Fruit fly (Drosophila melanogaster) whole organism, embryonic: ENCODE measurements around the gene CG42553.

Experiments
- C15 ChIP-seq: fragments of 200-800 bp; sonication (Bioruptor generic); IDR thresholded peaks from 3 replicates; pipeline ENCODE4 v1.3.6; 2022; ENCODE audit warnings: missing biosample characterization, missing genetic modification characterization
- CG10321 ChIP-seq: fragments of 200-800 bp; sonication (Bioruptor generic); IDR thresholded peaks from 2 replicates; pipeline ENCODE4 v1.3.6; 2022; ENCODE audit warnings: missing biosample characterization, missing genetic modification characterization
- CG10431 ChIP-seq: fragments of 200-800 bp; sonication (Bioruptor generic); optimal IDR thresholded peaks from 3 replicates; lab custom pipeline; 2018; ENCODE audit warnings: missing biosample characterization, mild to moderate bottlenecking, missing genetic modification characterization
- CG14050 ChIP-seq: fragments of 200-800 bp; sonication (Bioruptor generic); IDR thresholded peaks from 3 replicates; pipeline ENCODE4 v1.3.6; 2022; ENCODE audit warnings: missing biosample characterization, missing genetic modification characterization
- CG15073 ChIP-seq: fragments of 200-800 bp; sonication (Bioruptor generic); optimal IDR thresholded peaks from 2 replicates; lab custom pipeline; 2016; ENCODE audit warnings: missing biosample characterization, missing genetic modification characterization
- CG1529 ChIP-seq: fragments of 200-800 bp; sonication (Bioruptor generic); optimal IDR thresholded peaks from 3 replicates; lab custom pipeline; 2018; ENCODE audit warnings: missing biosample characterization, missing genetic modification characterization
- CG15696 ChIP-seq: fragments of 200-800 bp; sonication (Bioruptor generic); optimal IDR thresholded peaks from 2 replicates; lab custom pipeline; 2019; ENCODE audit warnings: missing biosample characterization, mild to moderate bottlenecking, missing genetic modification characterization, moderate library complexity
- CG1647 ChIP-seq: fragments of 200-800 bp; sonication (Bioruptor generic); optimal IDR thresholded peaks from 3 replicates; lab custom pipeline; 2016; ENCODE audit warnings: missing biosample characterization, missing genetic modification characterization
- CG17802 ChIP-seq: fragments of 200-800 bp; sonication (Bioruptor generic); optimal IDR thresholded peaks from 2 replicates; lab custom pipeline; 2018; ENCODE audit warnings: missing biosample characterization, mild to moderate bottlenecking, missing genetic modification characterization, moderate library complexity
- CG1792 ChIP-seq: fragments of 200-800 bp; sonication (Bioruptor generic); optimal IDR thresholded peaks from 2 replicates; lab custom pipeline; 2016; ENCODE audit warnings: missing biosample characterization, missing genetic modification characterization
- CG18011 ChIP-seq: fragments of 200-800 bp; sonication (Bioruptor generic); optimal IDR thresholded peaks from 2 replicates; lab custom pipeline; 2017; ENCODE audit warnings: missing biosample characterization, missing genetic modification characterization, mild to moderate bottlenecking, moderate library complexity, missing genotype
- CG31441 ChIP-seq: fragments of 200-800 bp; sonication (Bioruptor generic); IDR thresholded peaks from 2 replicates; pipeline ENCODE4 v1.3.6; 2022; ENCODE audit warnings: missing biosample characterization, missing genetic modification characterization
- CG3726 ChIP-seq: fragments of 200-800 bp; sonication (Bioruptor generic); IDR thresholded peaks from 3 replicates; pipeline ENCODE4, ENCODE4 v1.3.6; 2022; ENCODE audit warnings: missing biosample characterization, missing genetic modification characterization
- CG4282 ChIP-seq: fragments of 200-800 bp; sonication (Bioruptor generic); optimal IDR thresholded peaks from 2 replicates; lab custom pipeline; 2016; ENCODE audit warnings: missing biosample characterization, missing genetic modification characterization
- CG4328 ChIP-seq: fragments of 200-800 bp; sonication (Bioruptor generic); optimal IDR thresholded peaks from 3 replicates; lab custom pipeline; 2017; ENCODE audit warnings: missing biosample characterization, missing genetic modification reagents, missing genetic modification characterization
- CoRest ChIP-seq: fragments of 200-800 bp; sonication (Bioruptor generic); optimal IDR thresholded peaks from 3 replicates; lab custom pipeline; 2018; ENCODE audit warnings: missing biosample characterization, mild to moderate bottlenecking, missing genetic modification characterization, moderate library complexity
- Dek ChIP-seq: fragments of 200-800 bp; sonication (Bioruptor generic); optimal IDR thresholded peaks from 3 replicates; lab custom pipeline; 2019; ENCODE audit warnings: missing biosample characterization, mild to moderate bottlenecking, missing genetic modification characterization, moderate library complexity
- Dip2 ChIP-seq: fragments of 200-800 bp; sonication (Bioruptor generic); IDR thresholded peaks from 2 replicates; pipeline ENCODE4 v1.3.6; 2022; ENCODE audit warnings: missing biosample characterization, missing genetic modification characterization
- Dll ChIP-seq: fragments of 200-800 bp; sonication (Bioruptor generic); IDR thresholded peaks from 4 replicates; pipeline ENCODE4 v1.3.6; 2022; ENCODE audit warnings: missing biosample characterization, missing genetic modification characterization; ENCODE audit not compliant: partially characterized antibody
- Drgx ChIP-seq: fragments of 200-800 bp; sonication (Bioruptor generic); IDR thresholded peaks from 2 replicates; pipeline ENCODE4 v1.3.6; 2022; ENCODE audit warnings: missing biosample characterization, missing genetic modification characterization
- E2f2 ChIP-seq: fragments of 200-800 bp; sonication (Bioruptor generic); IDR thresholded peaks from 2 replicates; pipeline ENCODE4 v1.3.6; 2022; ENCODE audit warnings: missing biosample characterization, missing genetic modification characterization
- H2.0 ChIP-seq: fragments of 200-800 bp; sonication (Bioruptor generic); IDR thresholded peaks from 2 replicates; pipeline ENCODE4 v1.3.6; 2022; ENCODE audit warnings: missing biosample characterization, missing genetic modification characterization
- Kr ChIP-seq: fragments of 200-800 bp; sonication (Bioruptor generic); optimal IDR thresholded peaks from 2 replicates; lab custom pipeline; 2017; ENCODE audit warnings: missing biosample characterization, mild to moderate bottlenecking, missing genetic modification characterization
- Max ChIP-seq: fragments of 200-800 bp; sonication (Bioruptor generic); optimal IDR thresholded peaks from 2 replicates; lab custom pipeline; 2016; ENCODE audit warnings: missing biosample characterization, mild to moderate bottlenecking, missing genetic modification characterization
- Med ChIP-seq: fragments of 200-800 bp; sonication (Bioruptor generic); peaks from one replicate; lab custom pipeline; 2016; ENCODE audit warnings: missing biosample characterization, missing genetic modification characterization, mild to moderate bottlenecking, inconsistent platforms, moderate library complexity
- Meics ChIP-seq: fragments of 200-800 bp; sonication (Bioruptor generic); optimal IDR thresholded peaks from 2 replicates; lab custom pipeline; 2017; ENCODE audit warnings: missing biosample characterization, mild to moderate bottlenecking, missing genetic modification characterization
- Oli ChIP-seq: fragments of 200-800 bp; sonication (Bioruptor generic); optimal IDR thresholded peaks from 2 replicates; lab custom pipeline; 2018; ENCODE audit warnings: missing biosample characterization, mild to moderate bottlenecking, missing genetic modification characterization, moderate library complexity
- Optix ChIP-seq: fragments of 200-800 bp; sonication (Bioruptor generic); IDR thresholded peaks from 3 replicates; pipeline ENCODE4 v1.3.6; 2022; ENCODE audit warnings: missing biosample characterization, missing genetic modification characterization
- Ptx1 ChIP-seq: fragments of 200-800 bp; sonication (Bioruptor generic); IDR thresholded peaks from 2 replicates; pipeline ENCODE4 v1.3.6; 2022; ENCODE audit warnings: missing biosample characterization, missing genetic modification characterization
- Rfx ChIP-seq: fragments of 200-800 bp; sonication (Bioruptor generic); IDR thresholded peaks from 2 replicates; pipeline ENCODE4 v1.3.6; 2022; ENCODE audit warnings: missing biosample characterization, missing genetic modification characterization
- Rx ChIP-seq: fragments of 200-800 bp; sonication (Bioruptor generic); IDR thresholded peaks from 2 replicates; pipeline ENCODE4 v1.3.6; 2022; ENCODE audit warnings: missing biosample characterization, missing genetic modification characterization
- Tbp ChIP-seq: fragments of >200 bp; optimal IDR thresholded peaks from 2 replicates; lab custom pipeline; 2018; ENCODE audit warnings: missing biosample characterization, missing genetic modification characterization
- abd-A ChIP-seq: fragments of 200-800 bp; sonication (Bioruptor generic); optimal IDR thresholded peaks from 3 replicates; lab custom pipeline; 2019; ENCODE audit warnings: missing biosample characterization, mild to moderate bottlenecking, missing genetic modification characterization, moderate library complexity
- ac ChIP-seq: fragments of 200-800 bp; sonication (Bioruptor generic); optimal IDR thresholded peaks from 3 replicates; lab custom pipeline; 2017; ENCODE audit warnings: missing biosample characterization, mild to moderate bottlenecking, missing genetic modification characterization
- ap ChIP-seq: fragments of 200-800 bp; sonication (Bioruptor generic); IDR thresholded peaks from 2 replicates; pipeline ENCODE4 v1.3.6; 2022; ENCODE audit warnings: missing biosample characterization, missing genetic modification characterization
- bigmax ChIP-seq: fragments of 200-800 bp; sonication (Bioruptor generic); optimal IDR thresholded peaks from 2 replicates; lab custom pipeline; 2018; ENCODE audit warnings: missing biosample characterization, mild to moderate bottlenecking, missing genetic modification characterization
- chif ChIP-seq, 2 experiments: fragments of 200-800 bp; sonication (Bioruptor generic); optimal IDR thresholded peaks; 3 replicates each; lab custom pipeline; 2016; ENCODE audit warnings: missing biosample characterization in 2 of 2, missing genetic modification characterization in 2 of 2
- chinmo ChIP-seq: fragments of 200-800 bp; sonication (Bioruptor generic); IDR thresholded peaks from 4 replicates; pipeline ENCODE4 v1.3.6; 2022; ENCODE audit warnings: missing biosample characterization, missing genetic modification characterization; ENCODE audit not compliant: partially characterized antibody
- fu2 ChIP-seq: fragments of 200-800 bp; sonication (Bioruptor generic); optimal IDR thresholded peaks from 2 replicates; lab custom pipeline; 2016; ENCODE audit warnings: missing biosample characterization, missing genetic modification characterization
- hbn ChIP-seq: fragments of 200-800 bp; sonication (Bioruptor generic); IDR thresholded peaks from 2 replicates; pipeline ENCODE4 v1.3.6; 2022; ENCODE audit warnings: missing biosample characterization, missing genetic modification characterization; ENCODE audit not compliant: partially characterized antibody
- insv ChIP-seq, 2 experiments: fragments of 200-800 bp; sonication (Bioruptor generic); optimal IDR thresholded peaks; 3 replicates each; lab custom pipeline; 2016 to 2018; ENCODE audit warnings: missing biosample characterization in 2 of 2, missing genetic modification characterization in 2 of 2
- inv ChIP-seq: fragments of 200-800 bp; sonication (Bioruptor generic); IDR thresholded peaks from 2 replicates; pipeline ENCODE4 v1.3.6; 2022; ENCODE audit warnings: missing biosample characterization, missing genetic modification characterization; ENCODE audit not compliant: partially characterized antibody
- jing ChIP-seq: fragments of 200-800 bp; sonication (Bioruptor generic); optimal IDR thresholded peaks from 2 replicates; lab custom pipeline; 2018; ENCODE audit warnings: missing biosample characterization, mild to moderate bottlenecking, missing genetic modification characterization
- jumu ChIP-seq: fragments of 200-800 bp; sonication (Bioruptor generic); optimal IDR thresholded peaks from 3 replicates; lab custom pipeline; 2016; ENCODE audit warnings: missing biosample characterization, missing genetic modification characterization
- pfk ChIP-seq: fragments of 200-800 bp; sonication (Bioruptor generic); optimal IDR thresholded peaks from 2 replicates; lab custom pipeline; 2018; ENCODE audit warnings: missing biosample characterization, mild to moderate bottlenecking, missing genetic modification characterization, moderate library complexity
- phol ChIP-seq: fragments of 200-800 bp; sonication (Bioruptor generic); optimal IDR thresholded peaks from 3 replicates; lab custom pipeline; 2018; ENCODE audit warnings: missing biosample characterization, mild to moderate bottlenecking, missing genetic modification characterization, moderate library complexity
- run ChIP-seq: fragments of 200-800 bp; sonication (Bioruptor generic); optimal IDR thresholded peaks from 3 replicates; lab custom pipeline; 2018; ENCODE audit warnings: missing biosample characterization, mild to moderate bottlenecking, missing genetic modification characterization
- salm ChIP-seq: fragments of 200-800 bp; sonication (Bioruptor generic); optimal IDR thresholded peaks from 2 replicates; lab custom pipeline; 2018; ENCODE audit warnings: missing biosample characterization, mild to moderate bottlenecking, missing genetic modification characterization
- trh ChIP-seq: fragments of 200-800 bp; sonication (Bioruptor generic); optimal IDR thresholded peaks from 2 replicates; lab custom pipeline; 2016; ENCODE audit warnings: missing biosample characterization, missing genetic modification characterization
- zen2 ChIP-seq: fragments of 200-800 bp; sonication (Bioruptor generic); IDR thresholded peaks from 3 replicates; pipeline ENCODE4 v1.3.6; 2022; ENCODE audit warnings: missing biosample characterization, missing genetic modification characterization; ENCODE audit not compliant: partially characterized antibody

CG42553 gene

DNA sequence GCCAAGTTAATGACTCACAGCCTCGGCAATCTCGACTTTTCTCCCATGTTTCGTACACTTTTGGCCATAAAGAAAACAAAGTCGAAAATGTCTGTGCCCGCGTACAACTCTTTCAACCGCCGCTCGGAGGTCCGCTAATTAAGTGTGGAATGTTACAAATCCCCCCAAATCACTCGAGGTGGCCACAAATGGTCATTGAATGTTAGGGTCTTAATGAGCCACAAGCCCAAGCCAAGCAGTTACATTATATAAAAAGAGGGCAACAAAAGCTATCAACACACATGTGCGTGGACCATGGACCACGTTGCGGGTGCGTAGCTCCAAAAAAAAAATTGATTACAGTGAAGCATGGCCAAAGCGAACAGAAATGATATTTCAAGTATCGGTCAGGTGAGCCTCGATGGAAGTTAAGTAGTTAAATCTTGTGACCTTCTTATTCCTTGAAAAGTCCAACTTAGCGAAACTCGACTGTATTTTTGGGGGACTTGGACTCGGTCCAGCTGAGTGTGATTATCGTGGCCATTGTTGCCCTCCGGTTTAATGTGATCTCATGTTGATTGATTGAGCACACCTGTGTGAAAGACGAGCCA, 14.5 kb upstream of the CG42553 start (continued):
- TF ChIP-seq Med (peak; percentile 99), C15 (GFP tag; lab: Robert Waterston, UW) (peak; percentile 74), CG4328 (GFP tag; lab: Kevin White, UChicago) (peak; percentile 68), chif (GFP tag; optimal IDR thresholded peaks at IDR 0.05; lab: Kevin White, UChicago) (peak; percentile 85), CG15696 (tag; lab: Kevin White, UChicago) (peak; percentile 27), CG15073 (peak; percentile 20), bigmax (GFP tag; lab: Kevin White, UChicago) (no peak), Tbp (GFP tag; lab: Kevin White, UChicago) (no peak), Dek (tag; lab: Kevin White, UChicago) (peak; percentile 89), abd-A (tag; lab: Kevin White, UChicago) (peak; percentile 77), Rfx (GFP tag; lab: Robert Waterston, UW) (peak; percentile 94), Max (GFP tag; lab: Kevin White, UChicago) (peak; percentile 67), jing (GFP tag; lab: Kevin White, UChicago) (peak; percentile 83), phol (tag; lab: Kevin White, UChicago) (peak; percentile 80), CG3726 (GFP tag; lab: Robert Waterston, UW) (peak; percentile 87), Oli (tag; lab: Kevin White, UChicago) (peak; percentile 88), insv (GFP tag; optimal IDR thresholded peaks at IDR 0.05; lab: Kevin White, UChicago) (peak in 1 of 2 experiments; percentile 22), CG14050 (GFP tag; lab: Robert Waterston, UW) (peak; percentile 93), Drgx (peak; percentile 70), chinmo (GFP tag; lab: Robert Waterston, UW) (peak; percentile 51; the same call in 1 of the 4 replicates), CG10431 (GFP tag; lab: Kevin White, UChicago) (peak; percentile 16), Optix (peak; percentile 96), Rx (GFP tag; lab: Robert Waterston, UW) (peak; percentile 92), Dll (GFP tag; lab: Robert Waterston, UW) (no peak), hbn (GFP tag; lab: Robert Waterston, UW) (no peak), CG4282 (GFP tag; lab: Kevin White, UChicago) (peak; percentile 75), CG10321 (GFP tag; lab: Robert Waterston, UW) (peak; percentile 74), zen2 (GFP tag; lab: Robert Waterston, UW) (no peak), fu2 (GFP tag; lab: Kevin White, UChicago) (peak; percentile 65), CG18011 (GFP tag; lab: Kevin White, UChicago) (peak; percentile 66), pfk (GFP tag; lab: Kevin White, UChicago) (no peak), salm (peak; percentile 67), ap (peak; percentile 92), CG31441 (GFP tag; lab: Robert Waterston, UW) (peak; percentile 75), Kr (GFP tag; lab: Kevin White, UChicago) (no peak), H2.0 (GFP tag; lab: Robert Waterston, UW) (peak; percentile 93), trh (GFP tag; lab: Kevin White, UChicago) (peak; percentile 74), ac (GFP tag; lab: Kevin White, UChicago) (no peak), jumu (GFP tag; lab: Kevin White, UChicago) (peak; percentile 88), CoRest (peak; percentile 86), Dip2 (GFP tag; lab: Robert Waterston, UW) (peak; percentile 53; the same call in 1 of the 2 replicates), CG1647 (GFP tag; lab: Kevin White, UChicago) (peak; percentile 83), Ptx1 (peak; percentile 96), CG1529 (GFP tag; lab: Kevin White, UChicago) (peak; percentile 79), Meics (GFP tag; lab: Kevin White, UChicago) (peak; percentile 85), E2f2 (GFP tag; lab: Robert Waterston, UW) (peak; percentile 73), run (tag; lab: Kevin White, UChicago) (peak; percentile 69), CG17802 (tag; lab: Kevin White, UChicago) (peak; percentile 57), inv (GFP tag; lab: Robert Waterston, UW) (no peak), CG1792 (GFP tag; lab: Kevin White, UChicago) (peak; percentile 82)
